Fruit fly (Drosophila melanogaster) whole organism, wandering third instar larva: ENCODE data around the gene NC2beta.

Source experiments
- Abd-B ChIP-seq: fragments of >200 bp; optimal IDR thresholded peaks from 2 replicates; lab custom pipeline; 2017; ENCODE audit warnings: missing biosample characterization, missing genetic modification characterization
- CG32264 ChIP-seq: fragments of 200-800 bp; sonication (Bioruptor generic); optimal IDR thresholded peaks from 2 replicates; lab custom pipeline; 2016; ENCODE audit warnings: missing biosample characterization, missing genetic modification characterization
- CG9705 ChIP-seq: fragments of 200-800 bp; sonication (Bioruptor generic); optimal IDR thresholded peaks from 2 replicates; lab custom pipeline; 2018; ENCODE audit warnings: missing biosample characterization, mild to moderate bottlenecking, missing genetic modification characterization
- CrebA ChIP-seq: fragments of 200-800 bp; sonication (Bioruptor generic); optimal IDR thresholded peaks from 2 replicates; lab custom pipeline; 2016; ENCODE audit warnings: missing biosample characterization, mild to moderate bottlenecking, missing genetic modification characterization, borderline replicate concordance
- Dif ChIP-seq: fragments of 200-275, 200-300 bp; sonication (Bioruptor generic); optimal IDR thresholded peaks from 2 replicates; lab custom pipeline; 2018; ENCODE audit warnings: missing biosample characterization, missing genetic modification characterization; ENCODE audit not compliant: partially characterized antibody
- GATAd ChIP-seq: sonication (Bioruptor generic); optimal IDR thresholded peaks from 2 replicates; lab custom pipeline; 2016; ENCODE audit warnings: missing biosample characterization, missing genetic modification characterization
- HLH106 ChIP-seq: fragments of 200-800 bp; optimal IDR thresholded peaks from 3 replicates; lab custom pipeline; 2019; ENCODE audit warnings: missing biosample characterization, mild to moderate bottlenecking, missing genetic modification characterization, moderate library complexity
- Hnf4 ChIP-seq: fragments of 200-800 bp; sonication (Bioruptor generic); optimal IDR thresholded peaks from 2 replicates; lab custom pipeline; 2016; ENCODE audit warnings: missing biosample characterization, mild to moderate bottlenecking, missing genetic modification characterization
- Hr78 ChIP-seq: fragments of >200 bp; optimal IDR thresholded peaks from 2 replicates; lab custom pipeline; 2017; ENCODE audit warnings: missing biosample characterization, missing genetic modification characterization
- Hr83 ChIP-seq: fragments of 200-300 bp; sonication (Bioruptor generic); optimal IDR thresholded peaks from 2 replicates; lab custom pipeline; 2016; ENCODE audit warnings: missing biosample characterization, mild to moderate bottlenecking, missing genetic modification characterization, moderate library complexity; ENCODE audit not compliant: poor library complexity, severe bottlenecking
- Jra ChIP-seq: sonication (Bioruptor generic); optimal IDR thresholded peaks from 2 replicates; lab custom pipeline; 2016; ENCODE audit warnings: missing biosample characterization, missing genetic modification characterization
- Mio ChIP-seq: sonication (Bioruptor generic); optimal IDR thresholded peaks from 2 replicates; lab custom pipeline; 2016; ENCODE audit warnings: missing biosample characterization, missing genetic modification characterization
- Myc ChIP-seq: fragments of >200 bp; optimal IDR thresholded peaks from 2 replicates; lab custom pipeline; 2017
- N ChIP-seq: fragments of >200 bp; optimal IDR thresholded peaks from 2 replicates; lab custom pipeline; 2018; ENCODE audit warnings: missing biosample characterization, missing external identifiers, missing genetic modification characterization
- OdsH ChIP-seq: fragments of 200-800 bp; sonication (Bioruptor generic); optimal IDR thresholded peaks from 2 replicates; lab custom pipeline; 2016; ENCODE audit warnings: missing biosample characterization, mild to moderate bottlenecking, missing genetic modification characterization
- Rel ChIP-seq, 2 experiments: fragments of 200-800 bp; sonication (Bioruptor generic) in 1 of 2; optimal IDR thresholded peaks; 2 replicates in 1 of 2; 3 replicates in 1 of 2; lab custom pipeline; 2016 to 2019; ENCODE audit warnings: mild to moderate bottlenecking in 2 of 2, missing biosample characterization in 2 of 2, missing genetic modification characterization in 2 of 2, moderate library complexity in 1 of 2
- Sp1 ChIP-seq: fragments of 200-800 bp; sonication (Bioruptor generic); optimal IDR thresholded peaks from 3 replicates; lab custom pipeline; 2019; ENCODE audit warnings: missing biosample characterization, mild to moderate bottlenecking, missing genetic modification characterization, moderate library complexity
- Vsx2 ChIP-seq: fragments of 200-300, 225-300 bp; sonication (Bioruptor generic); optimal IDR thresholded peaks from 2 replicates; lab custom pipeline; 2018; ENCODE audit warnings: missing biosample characterization, missing genetic modification characterization; ENCODE audit not compliant: partially characterized antibody
- br ChIP-seq: fragments of 200-800 bp; sonication (Bioruptor generic); optimal IDR thresholded peaks from 2 replicates; lab custom pipeline; 2016; ENCODE audit warnings: missing biosample characterization, missing genetic modification characterization
- brk ChIP-seq: fragments of 200-800 bp; sonication (Bioruptor generic); optimal IDR thresholded peaks from 2 replicates; lab custom pipeline; 2016; ENCODE audit warnings: missing biosample characterization, mild to moderate bottlenecking, missing genetic modification characterization
- dl ChIP-seq, 2 experiments: fragments of 175-275, 200-275 bp in 1 of 2; fragments of 200-275 bp in 1 of 2; sonication (Bioruptor generic); optimal IDR thresholded peaks; lab custom pipeline; 2018; ENCODE audit warnings: mild to moderate bottlenecking in 2 of 2, missing biosample characterization in 2 of 2, missing genetic modification characterization in 2 of 2, moderate library complexity in 2 of 2; ENCODE audit not compliant: partially characterized antibody in 2 of 2, insufficient read depth in 1 of 2
- dmrt93B ChIP-seq: fragments of 200-800 bp; sonication (Bioruptor generic); optimal IDR thresholded peaks from 2 replicates; lab custom pipeline; 2018; ENCODE audit warnings: missing biosample characterization, mild to moderate bottlenecking, missing genetic modification characterization
- ey ChIP-seq: fragments of 200-800 bp; sonication (Bioruptor generic); optimal IDR thresholded peaks from 2 replicates; lab custom pipeline; 2016; ENCODE audit warnings: missing biosample characterization, missing genetic modification characterization
- foxo ChIP-seq, 2 experiments: fragments of 200-800 bp; sonication (Bioruptor generic); optimal IDR thresholded peaks; 2 replicates in 1 of 2; 3 replicates in 1 of 2; lab custom pipeline; 2016 to 2017; ENCODE audit warnings: missing biosample characterization in 2 of 2, missing genetic modification characterization in 2 of 2
- fru ChIP-seq: fragments of 200-800 bp; sonication (Bioruptor generic); optimal IDR thresholded peaks from 3 replicates; lab custom pipeline; 2016; ENCODE audit warnings: missing biosample characterization, mild to moderate bottlenecking, missing genetic modification characterization
- h ChIP-seq: fragments of 200-800 bp; sonication (Bioruptor generic); optimal IDR thresholded peaks from 3 replicates; lab custom pipeline; 2016; ENCODE audit warnings: missing biosample characterization, mild to moderate bottlenecking, missing genetic modification characterization
- lola ChIP-seq: fragments of >200 bp; optimal IDR thresholded peaks from 2 replicates; lab custom pipeline; 2017; ENCODE audit warnings: missing biosample characterization, missing genetic modification characterization
- pan ChIP-seq: fragments of >200 bp; optimal IDR thresholded peaks from 2 replicates; lab custom pipeline; 2017
- psq ChIP-seq: fragments of 200-800 bp; sonication (Bioruptor generic); optimal IDR thresholded peaks from 3 replicates; lab custom pipeline; 2017; ENCODE audit warnings: missing biosample characterization, mild to moderate bottlenecking, missing genetic modification characterization, moderate library complexity
- rgr ChIP-seq: fragments of 200-800 bp; sonication (Bioruptor generic); optimal IDR thresholded peaks from 3 replicates; lab custom pipeline; 2016; ENCODE audit warnings: missing biosample characterization, mild to moderate bottlenecking, missing genetic modification characterization
- sage ChIP-seq: fragments of 200-800 bp; sonication (Bioruptor generic); optimal IDR thresholded peaks from 2 replicates; lab custom pipeline; 2016; ENCODE audit warnings: missing biosample characterization, mild to moderate bottlenecking, missing genetic modification characterization
- tai ChIP-seq: sonication (Bioruptor generic); optimal IDR thresholded peaks from 2 replicates; lab custom pipeline; 2016; ENCODE audit warnings: missing biosample characterization, missing genetic modification characterization
- woc ChIP-seq: sonication (Bioruptor generic); optimal IDR thresholded peaks from 2 replicates; lab custom pipeline; 2016; ENCODE audit warnings: missing biosample characterization, mild to moderate bottlenecking, missing genetic modification characterization

Gene NC2beta

dm6 chr2L:15007331-15007863, at the start of gene NC2beta, which contains the start of gene Ankrd49:
Gene NC2beta (plus strand): TSS chr2L:15007813.
Gene Ankrd49 (minus strand): TSS chr2L:15007431.
- TF ChIP-seq Jra (GFP tag; lab: Kevin White, UChicago): no peak
- TF ChIP-seq Hnf4 (GFP tag; lab: Kevin White, UChicago): no peak
- no peak for TF ChIP-seq Rel (GFP tag; optimal IDR thresholded peaks at IDR 0.05; lab: Kevin White, UChicago)
- TF ChIP-seq Rel (tag; optimal IDR thresholded peaks at IDR 0.05; lab: Kevin White, UChicago): no peak
- TF ChIP-seq sage (GFP tag; lab: Kevin White, UChicago): no peak

dm6 chr2L:14972133-14972532, 35.5 kb upstream of the NC2beta start, which contains the start of gene side-II:
Gene side-II (minus strand): TSS chr2L:14972300.
- TF ChIP-seq GATAd (GFP tag; lab: Kevin White, UChicago) (no peak), Abd-B (GFP tag; lab: Kevin White, UChicago) (no peak), N (no peak), lola (GFP tag; lab: Kevin White, UChicago) (no peak), Mio (GFP tag; lab: Kevin White, UChicago) (no peak)

dm6 chr2L:14972836-14973235, 34.8 kb upstream of the NC2beta start:
- TF ChIP-seq Myc (lab: Kevin White, UChicago) (peak; percentile 9), CG32264 (GFP tag; lab: Kevin White, UChicago) (no peak)

dm6 chr2L:14992889-14993288, 14.7 kb upstream of the NC2beta start:
- TF ChIP-seq Hnf4 (GFP tag; lab: Kevin White, UChicago): no peak
- no peak for TF ChIP-seq fru (GFP tag; lab: Kevin White, UChicago)
- TF ChIP-seq brk: no peak
- TF ChIP-seq psq (GFP tag; lab: Kevin White, UChicago): no peak
- no peak for TF ChIP-seq h (GFP tag; lab: Kevin White, UChicago)

- no peak for TF ChIP-seq sage (GFP tag; lab: Kevin White, UChicago)
Observed at dm6 chr2L:14994834-14995506, 12.6 kb upstream of the NC2beta start.

- TF ChIP-seq Hr83 (GFP tag; lab: Kevin White, UChicago) (no peak), HLH106 (peak; percentile 88), OdsH (GFP tag; lab: Kevin White, UChicago) (peak; percentile 90), dmrt93B (GFP tag; lab: Kevin White, UChicago) (peak; percentile 75), Myc (lab: Kevin White, UChicago) (no peak), CrebA (GFP tag; lab: Kevin White, UChicago) (peak; percentile 34), foxo (GFP tag; optimal IDR thresholded peaks at IDR 0.05; lab: Kevin White, UChicago) (peak in 1 of 2 experiments; percentile 88), psq (GFP tag; lab: Kevin White, UChicago) (peak; percentile 82), Hnf4 (GFP tag; lab: Kevin White, UChicago) (peak; percentile 55), Hr78 (GFP tag; lab: Kevin White, UChicago) (no peak), ey (GFP tag; lab: Kevin White, UChicago) (peak; percentile 60), tai (GFP tag; lab: Kevin White, UChicago) (no peak), Jra (GFP tag; lab: Kevin White, UChicago) (peak; percentile 36), GATAd (GFP tag; lab: Kevin White, UChicago) (no peak), pan (lab: Kevin White, UChicago) (no peak), Dif (GFP tag; lab: Kevin White, UChicago) (peak; percentile 62), br (GFP tag; lab: Kevin White, UChicago) (peak; percentile 70), fru (GFP tag; lab: Kevin White, UChicago) (peak; percentile 57), Vsx2 (peak; percentile 15), dl (GFP tag; optimal IDR thresholded peaks at IDR 0.05; lab: Kevin White, UChicago; ENCODE audit: insufficient read depth in 1 of 2, partially characterized antibody in 2 of 2) (peak in 1 of 2 experiments; percentile 59), Rel (GFP tag; optimal IDR thresholded peaks at IDR 0.05; lab: Kevin White, UChicago) (peak; percentile 80), Rel (tag; optimal IDR thresholded peaks at IDR 0.05; lab: Kevin White, UChicago) (no peak), Mio (GFP tag; lab: Kevin White, UChicago) (no peak), h (GFP tag; lab: Kevin White, UChicago) (peak; percentile 83), N (no peak), lola (GFP tag; lab: Kevin White, UChicago) (no peak), sage (GFP tag; lab: Kevin White, UChicago) (peak; percentile 38), CG9705 (GFP tag; lab: Kevin White, UChicago) (peak; percentile 45), rgr (GFP tag; lab: Kevin White, UChicago) (peak; percentile 89), Sp1 (GFP tag; lab: Kevin White, UChicago) (peak; percentile 86), woc (peak; percentile 31)
Observed at dm6 chr2L:14995594-14996463, 11.8 kb upstream of the NC2beta start.
